Worm (Caenorhabditis elegans) whole organism, L1 larva: Measurements from ENCODE around the gene C07A12.7.
A peak's percentile ranks its signal among the peaks of the same experiment; 100 is the strongest.

Source experiments
- C04F5.9 ChIP-seq: sonication (generic microtip); optimal IDR thresholded peaks from 2 replicates; lab custom pipeline; 2016; ENCODE audit warnings: missing genetic modification characterization, missing compliant biosample characterization
- C34B4.2 ChIP-seq: sonication (generic microtip); optimal IDR thresholded peaks from 2 replicates; lab custom pipeline; 2017; ENCODE audit warnings: mild to moderate bottlenecking, missing genetic modification characterization, missing compliant biosample characterization
- F16B12.6 ChIP-seq: fragments of 150-350 bp; optimal IDR thresholded peaks from 2 replicates; lab custom pipeline; 2014; ENCODE audit warnings: missing biosample characterization, missing genetic modification characterization
- Y116A8C.19 ChIP-seq: sonication (generic microtip); optimal IDR thresholded peaks from 2 replicates; lab custom pipeline; 2016; ENCODE audit warnings: missing compliant biosample characterization, missing genetic modification characterization, borderline replicate concordance
- aly-2 ChIP-seq: fragments of 150-350 bp; optimal IDR thresholded peaks from 2 replicates; lab custom pipeline; 2014; ENCODE audit warnings: missing biosample characterization, missing genetic modification characterization
- ama-1 ChIP-seq: fragments of 150-350 bp; optimal IDR thresholded peaks from 2 replicates; lab custom pipeline; 2014
- blmp-1 ChIP-seq: fragments of 150-350 bp; optimal IDR thresholded peaks from 2 replicates; lab custom pipeline; 2014; ENCODE audit warnings: missing biosample characterization, missing genetic modification characterization
- ceh-63 ChIP-seq: fragments of 200-800 bp; sonication (Bioruptor generic); optimal IDR thresholded peaks from 2 replicates; lab custom pipeline; 2018; ENCODE audit warnings: mild to moderate bottlenecking, missing genetic modification characterization, missing compliant biosample characterization
- ceh-8 ChIP-seq: fragments of 200-800 bp; sonication (Bioruptor generic); optimal IDR thresholded peaks from 2 replicates; lab custom pipeline; 2018; ENCODE audit warnings: mild to moderate bottlenecking, missing genetic modification characterization, moderate library complexity, missing compliant biosample characterization
- ceh-82 ChIP-seq, 3 experiments: fragments of 150-350 bp in 1 of 3; sonication (generic microtip) in 2 of 3; optimal IDR thresholded peaks; 2 replicates each; lab custom pipeline; 2014 to 2017; ENCODE audit warnings: missing biosample characterization in 3 of 3, missing genetic modification characterization in 3 of 3
- ceh-88 ChIP-seq: fragments of 200-800 bp; sonication (Bioruptor generic); IDR thresholded peaks from 2 replicates; pipeline ENCODE4 v1.3.6; 2022; ENCODE audit warnings: missing genetic modification characterization, missing compliant biosample characterization
- ceh-90 ChIP-seq: sonication (generic microtip); optimal IDR thresholded peaks from 2 replicates; lab custom pipeline; 2016; ENCODE audit warnings: missing genetic modification characterization, missing compliant biosample characterization
- ces-1 ChIP-seq: fragments of 150-350 bp; optimal IDR thresholded peaks from 2 replicates; lab custom pipeline; 2014; ENCODE audit warnings: missing biosample characterization, missing genetic modification reagents, missing genetic modification characterization
- dsc-1 ChIP-seq: sonication (generic microtip); optimal IDR thresholded peaks from 2 replicates; lab custom pipeline; 2016; ENCODE audit warnings: mild to moderate bottlenecking, missing genetic modification characterization, missing compliant biosample characterization
- efl-3 ChIP-seq: fragments of 200-800 bp; sonication (Bioruptor generic); optimal IDR thresholded peaks from 2 replicates; lab custom pipeline; 2018; ENCODE audit warnings: mild to moderate bottlenecking, missing genetic modification characterization, missing compliant biosample characterization
- egl-13 ChIP-seq: sonication (generic microtip); optimal IDR thresholded peaks from 2 replicates; lab custom pipeline; 2016; ENCODE audit warnings: missing genotype, missing genetic modification reagents, missing genetic modification characterization, missing compliant biosample characterization
- egl-27 ChIP-seq, 2 experiments: fragments of 150-350 bp in 1 of 2; sonication (generic microtip); optimal IDR thresholded peaks; 3 replicates each; lab custom pipeline; 2017 to 2018; ENCODE audit warnings: missing biosample characterization in 2 of 2, missing genetic modification characterization in 2 of 2, missing genetic modification reagents in 2 of 2
- elt-2 ChIP-seq: sonication (generic microtip); optimal IDR thresholded peaks from 2 replicates; lab custom pipeline; 2016; ENCODE audit warnings: missing genetic modification characterization, mild to moderate bottlenecking, inconsistent platforms, missing compliant biosample characterization, missing genetic modification reagents
- elt-3 ChIP-seq, 6 experiments: fragments of 150-350 bp in 1 of 6; sonication (generic microtip); optimal IDR thresholded peaks; 2 replicates each; lab custom pipeline; 2017 to 2018; ENCODE audit warnings: missing biosample characterization in 6 of 6, missing genetic modification characterization in 6 of 6, inconsistent platforms in 1 of 6
- ets-5 ChIP-seq: fragments of 200-800 bp; sonication (Bioruptor generic); IDR thresholded peaks from 2 replicates; pipeline ENCODE4 v1.3.6; 2022; ENCODE audit warnings: missing genetic modification characterization, missing compliant biosample characterization
- fkh-10 ChIP-seq: sonication (generic microtip); optimal IDR thresholded peaks from 2 replicates; lab custom pipeline; 2017; ENCODE audit warnings: missing biosample characterization, missing genetic modification reagents, missing genetic modification characterization
- fkh-8 ChIP-seq: sonication (generic microtip); optimal IDR thresholded peaks from 2 replicates; lab custom pipeline; 2016; ENCODE audit warnings: mild to moderate bottlenecking, missing genetic modification characterization, missing compliant biosample characterization
- grh-1 ChIP-seq: fragments of 200-800 bp; sonication (Bioruptor generic); IDR thresholded peaks from 2 replicates; pipeline ENCODE4 v1.3.6; 2022; ENCODE audit warnings: missing genetic modification reagents, missing genetic modification characterization, missing compliant biosample characterization
- hlh-17 ChIP-seq: fragments of 200-800 bp; sonication (Bioruptor generic); optimal IDR thresholded peaks from 2 replicates; lab custom pipeline; 2018; ENCODE audit warnings: missing genetic modification characterization, mild to moderate bottlenecking, missing compliant biosample characterization, moderate library complexity, borderline replicate concordance
- hlh-4 ChIP-seq: sonication (generic microtip); optimal IDR thresholded peaks from 2 replicates; lab custom pipeline; 2016; ENCODE audit warnings: mild to moderate bottlenecking, missing genetic modification characterization, missing compliant biosample characterization
- hpl-2 ChIP-seq: fragments of 150-350 bp; optimal IDR thresholded peaks from 2 replicates; lab custom pipeline; 2014; ENCODE audit warnings: missing biosample characterization, missing genetic modification reagents, missing genetic modification characterization
- irx-1 ChIP-seq: sonication (generic microtip); optimal IDR thresholded peaks from 2 replicates; lab custom pipeline; 2016; ENCODE audit warnings: missing genetic modification characterization, missing compliant biosample characterization
- isw-1 ChIP-seq: fragments of 200-800 bp; sonication (Bioruptor generic); IDR thresholded peaks from 2 replicates; pipeline ENCODE4 v1.3.6; 2022; ENCODE audit warnings: missing genetic modification characterization, missing compliant biosample characterization
- lin-13 ChIP-seq: fragments of 150-350 bp; optimal IDR thresholded peaks from 2 replicates; lab custom pipeline; 2014; ENCODE audit warnings: missing biosample characterization, missing genetic modification reagents, missing genetic modification characterization
- lin-15B ChIP-seq: fragments of 150-350 bp; sonication (generic microtip); optimal IDR thresholded peaks from 3 replicates; lab custom pipeline; 2014; ENCODE audit warnings: missing biosample characterization, missing genetic modification characterization
- lin-35 ChIP-seq, 2 experiments: fragments of 150-350 bp; optimal IDR thresholded peaks; 2 replicates each; lab custom pipeline; 2014; ENCODE audit warnings: missing biosample characterization in 2 of 2, missing genetic modification characterization in 2 of 2, missing genetic modification reagents in 2 of 2
- lsy-2 ChIP-seq, 2 experiments: fragments of 150-350 bp; optimal IDR thresholded peaks; 2 replicates each; lab custom pipeline; 2014; ENCODE audit warnings: missing biosample characterization in 2 of 2, missing genetic modification characterization in 2 of 2
- mab-9 ChIP-seq: fragments of 200-800 bp; sonication (Bioruptor generic); IDR thresholded peaks from 2 replicates; pipeline ENCODE4 v1.3.6; 2022; ENCODE audit warnings: missing genetic modification reagents, missing genetic modification characterization, missing compliant biosample characterization
- mef-2 ChIP-seq: fragments of 150-350 bp; optimal IDR thresholded peaks from 2 replicates; lab custom pipeline; 2014; ENCODE audit warnings: missing biosample characterization, missing genetic modification characterization
- mep-1 ChIP-seq: fragments of 150-350 bp; optimal IDR thresholded peaks from 2 replicates; lab custom pipeline; 2014; ENCODE audit warnings: missing biosample characterization, missing genetic modification characterization
- nhr-12 ChIP-seq: sonication (generic microtip); optimal IDR thresholded peaks from 2 replicates; lab custom pipeline; 2017; ENCODE audit warnings: missing biosample characterization, missing genetic modification characterization
- nhr-71 ChIP-seq: sonication (generic microtip); optimal IDR thresholded peaks from 2 replicates; lab custom pipeline; 2016; ENCODE audit warnings: mild to moderate bottlenecking, missing genetic modification characterization, moderate library complexity, missing compliant biosample characterization
- nhr-77 ChIP-seq: fragments of 150-350 bp; optimal IDR thresholded peaks from 2 replicates; lab custom pipeline; 2014; ENCODE audit warnings: missing biosample characterization, missing genetic modification characterization
- nhr-84 ChIP-seq: sonication (generic microtip); optimal IDR thresholded peaks from 2 replicates; lab custom pipeline; 2017; ENCODE audit warnings: missing biosample characterization, missing genetic modification characterization
- pqm-1 ChIP-seq: sonication (generic microtip); optimal IDR thresholded peaks from 3 replicates; lab custom pipeline; 2017; ENCODE audit warnings: missing biosample characterization, missing genetic modification characterization
- rnt-1 ChIP-seq: sonication (generic microtip); optimal IDR thresholded peaks from 2 replicates; lab custom pipeline; 2016; ENCODE audit warnings: mild to moderate bottlenecking, missing genetic modification characterization, moderate library complexity, missing compliant biosample characterization
- snpc-4 ChIP-seq: fragments of 150-350 bp; optimal IDR thresholded peaks from 2 replicates; lab custom pipeline; 2014; ENCODE audit warnings: missing biosample characterization, missing genetic modification characterization
- snu-23 ChIP-seq: sonication (generic microtip); optimal IDR thresholded peaks from 2 replicates; lab custom pipeline; 2016; ENCODE audit warnings: missing genetic modification characterization, missing compliant biosample characterization
- swsn-7 ChIP-seq: sonication (generic microtip); optimal IDR thresholded peaks from 2 replicates; lab custom pipeline; 2016; ENCODE audit warnings: missing genetic modification characterization, missing compliant biosample characterization
- unc-30 ChIP-seq: sonication (generic microtip); optimal IDR thresholded peaks from 2 replicates; lab custom pipeline; 2017; ENCODE audit warnings: missing biosample characterization, missing genetic modification characterization
- unc-62 ChIP-seq: fragments of 150-350 bp; optimal IDR thresholded peaks from 2 replicates; lab custom pipeline; 2014; ENCODE audit warnings: missing biosample characterization, missing genetic modification reagents, missing genetic modification characterization
- unc-86 ChIP-seq: sonication (generic microtip); optimal IDR thresholded peaks from 2 replicates; lab custom pipeline; 2016; ENCODE audit warnings: missing genetic modification characterization, missing compliant biosample characterization
- unc-98 ChIP-seq: fragments of 200-800 bp; sonication (Bioruptor generic); IDR thresholded peaks from 2 replicates; pipeline ENCODE4 v1.3.6; 2022; ENCODE audit warnings: missing genetic modification characterization, missing compliant biosample characterization
- vab-15 ChIP-seq: sonication (generic microtip); optimal IDR thresholded peaks from 2 replicates; lab custom pipeline; 2017; ENCODE audit warnings: missing genotype, mild to moderate bottlenecking, missing genetic modification characterization, missing compliant biosample characterization
- xbp-1 ChIP-seq: sonication (generic microtip); optimal IDR thresholded peaks from 2 replicates; lab custom pipeline; 2016; ENCODE audit warnings: missing genetic modification characterization, missing compliant biosample characterization
- ztf-11 ChIP-seq, 2 experiments: sonication (generic microtip); optimal IDR thresholded peaks; 2 replicates each; lab custom pipeline; 2016 to 2017; ENCODE audit warnings: missing genetic modification characterization in 2 of 2, missing biosample characterization in 1 of 2, missing compliant biosample characterization in 1 of 2

Gene C07A12.7

ce11 chrX:4530426-4531044 lies 8.6 kb upstream of the C07A12.7 start (continued):
- no peak for TF ChIP-seq lin-15B (tag; lab: Kevin White, UChicago)
- TF ChIP-seq aly-2 (tag; lab: Kevin White, UChicago): no peak
- TF ChIP-seq, all 84 proteins: peak for 5

- TF ChIP-seq dsc-1 (no peak), ceh-90 (tag; lab: Kevin White, UChicago) (no peak), ama-1 (no peak), xbp-1 (tag; lab: Kevin White, UChicago) (peak; percentile 84), nhr-12 (tag; lab: Kevin White, UChicago) (no peak), lin-13 (GFP tag; lab: Kevin White, UChicago) (peak; percentile 3), fkh-8 (tag; lab: Kevin White, UChicago) (no peak), elt-2 (tag; lab: Kevin White, UChicago) (peak; percentile 71), blmp-1 (tag; lab: Kevin White, UChicago) (peak; percentile 92), fkh-10 (GFP tag; lab: Kevin White, UChicago) (no peak), egl-13 (tag; lab: Kevin White, UChicago) (no peak), vab-15 (no peak), C04F5.9 (tag; lab: Kevin White, UChicago) (no peak), ceh-8 (GFP tag; lab: Kevin White, UChicago) (no peak), egl-27 (tag; optimal IDR thresholded peaks at IDR 0.05; lab: Kevin White, UChicago) (no peak), C34B4.2 (no peak), isw-1 (GFP tag; lab: Robert Waterston, UW) (no peak), nhr-77 (no peak), unc-98 (no peak), swsn-7 (tag; lab: Kevin White, UChicago) (peak; percentile 12), ceh-63 (GFP tag; lab: Kevin White, UChicago) (no peak), aly-2 (tag; lab: Kevin White, UChicago) (no peak), unc-86 (no peak), nhr-84 (tag; lab: Kevin White, UChicago) (no peak), lsy-2 (tag; optimal IDR thresholded peaks at IDR 0.05; lab: Kevin White, UChicago) (peak; percentile 18 to 47), mab-9 (GFP tag; lab: Robert Waterston, UW) (no peak), mef-2 (no peak), ceh-88 (GFP tag; lab: Robert Waterston, UW) (no peak), rnt-1 (tag; lab: Kevin White, UChicago) (no peak), unc-30 (tag; lab: Kevin White, UChicago) (no peak), Y116A8C.19 (tag; lab: Kevin White, UChicago) (no peak), mep-1 (tag; lab: Kevin White, UChicago) (peak; percentile 5), hpl-2 (GFP tag; lab: Kevin White, UChicago) (peak; percentile 24), nhr-71 (peak; percentile 83), grh-1 (GFP tag; lab: Robert Waterston, UW) (peak; percentile 49; the same call in 1 of the 2 replicates), hlh-17 (GFP tag; lab: Kevin White, UChicago) (no peak), F16B12.6 (no peak), ets-5 (GFP tag; lab: Robert Waterston, UW) (no peak), elt-3 (tag; optimal IDR thresholded peaks at IDR 0.05; lab: Kevin White, UChicago) (peak; percentile 40 to 99 (median 90)), hlh-4 (tag; lab: Kevin White, UChicago) (no peak), irx-1 (tag; lab: Kevin White, UChicago) (peak; percentile 8), efl-3 (no peak), lin-35 (GFP tag; optimal IDR thresholded peaks at IDR 0.05; lab: Kevin White, UChicago) (peak in 1 of 2 experiments; percentile 73), lin-15B (tag; lab: Kevin White, UChicago) (no peak), unc-62 (GFP tag; lab: Kevin White, UChicago) (no peak), snpc-4 (tag; lab: Kevin White, UChicago) (no peak), ces-1 (GFP tag; lab: Kevin White, UChicago) (no peak), snu-23 (GFP tag; lab: Kevin White, UChicago) (peak; percentile 79), ztf-11 (tag; optimal IDR thresholded peaks at IDR 0.05; lab: Kevin White, UChicago) (no peak), pqm-1 (tag; lab: Kevin White, UChicago) (no peak), ceh-82 (tag; optimal IDR thresholded peaks at IDR 0.05; lab: Kevin White, UChicago) (no peak)
Measured at ce11 chrX:4528905-4529304, 7.0 kb upstream of the C07A12.7 start.
